Worm (Caenorhabditis elegans) whole organism, L2 larva: ENCODE data around the gene eri-9.

Source experiments
- C34F6.9 ChIP-seq: fragments of 150-350 bp; optimal IDR thresholded peaks from 2 replicates; lab custom pipeline; 2014; ENCODE audit warnings: missing biosample characterization, missing genetic modification characterization
- R02D3.7 ChIP-seq: fragments of 150-350 bp; optimal IDR thresholded peaks from 2 replicates; lab custom pipeline; 2014; ENCODE audit warnings: missing biosample characterization, missing genetic modification characterization
- alr-1 ChIP-seq: fragments of 150-350 bp; optimal IDR thresholded peaks from 2 replicates; lab custom pipeline; 2014; ENCODE audit warnings: missing biosample characterization, missing genetic modification characterization
- aly-2 ChIP-seq: fragments of 150-350 bp; optimal IDR thresholded peaks from 2 replicates; lab custom pipeline; 2014; ENCODE audit warnings: missing biosample characterization, missing genetic modification characterization
- blmp-1 ChIP-seq: sonication (generic microtip); optimal IDR thresholded peaks from 2 replicates; lab custom pipeline; 2017; ENCODE audit warnings: missing genetic modification characterization, mild to moderate bottlenecking, missing compliant biosample characterization, antibody characterized with exemption, moderate library complexity; ENCODE audit not compliant: insufficient read depth
- ceh-16 ChIP-seq: fragments of 150-350 bp; optimal IDR thresholded peaks from 2 replicates; lab custom pipeline; 2014; ENCODE audit warnings: missing biosample characterization, missing genetic modification characterization
- dmd-4 ChIP-seq: sonication (generic microtip); optimal IDR thresholded peaks from 2 replicates; lab custom pipeline; 2017; ENCODE audit warnings: missing biosample characterization, missing genetic modification characterization
- egl-27 ChIP-seq: sonication (generic microtip); optimal IDR thresholded peaks from 3 replicates; lab custom pipeline; 2017; ENCODE audit warnings: missing biosample characterization, missing genetic modification reagents, missing genetic modification characterization
- elt-1 ChIP-seq: fragments of 150-350 bp; optimal IDR thresholded peaks from 2 replicates; lab custom pipeline; 2014; ENCODE audit warnings: missing biosample characterization, missing genetic modification characterization
- fos-1 ChIP-seq: fragments of 150-350 bp; optimal IDR thresholded peaks from 2 replicates; lab custom pipeline; 2014; ENCODE audit warnings: missing biosample characterization, missing genetic modification characterization
- gmeb-1 ChIP-seq: fragments of 150-350 bp; optimal IDR thresholded peaks from 2 replicates; lab custom pipeline; 2014; ENCODE audit warnings: missing biosample characterization, missing genetic modification characterization
- lin-11 ChIP-seq: fragments of 150-350 bp; sonication (generic microtip); optimal IDR thresholded peaks from 2 replicates; lab custom pipeline; 2014; ENCODE audit warnings: missing biosample characterization, missing genetic modification characterization, inconsistent platforms, mixed read lengths
- lin-39 ChIP-seq: fragments of 150-350 bp; optimal IDR thresholded peaks from 2 replicates; lab custom pipeline; 2014; ENCODE audit warnings: missing biosample characterization, missing genetic modification reagents, missing genetic modification characterization
- mab-5 ChIP-seq: fragments of 150-350 bp; optimal IDR thresholded peaks from 2 replicates; lab custom pipeline; 2014; ENCODE audit warnings: missing biosample characterization, missing genetic modification characterization
- mbf-1 ChIP-seq: sonication (generic microtip); optimal IDR thresholded peaks from 2 replicates; lab custom pipeline; 2017; ENCODE audit warnings: missing biosample characterization, missing genetic modification characterization
- mdl-1 ChIP-seq, 2 experiments: fragments of 150-350 bp in 1 of 2; sonication (generic microtip) in 1 of 2; optimal IDR thresholded peaks; 2 replicates each; lab custom pipeline; 2017; ENCODE audit warnings: missing biosample characterization in 2 of 2, missing genetic modification characterization in 2 of 2
- nhr-10 ChIP-seq: sonication (generic microtip); optimal IDR thresholded peaks from 2 replicates; lab custom pipeline; 2017; ENCODE audit warnings: missing biosample characterization, missing genetic modification characterization
- nhr-11 ChIP-seq: fragments of 150-350 bp; optimal IDR thresholded peaks from 2 replicates; lab custom pipeline; 2014; ENCODE audit warnings: missing biosample characterization, missing genetic modification characterization
- nhr-12 ChIP-seq: fragments of 150-350 bp; optimal IDR thresholded peaks from 2 replicates; lab custom pipeline; 2014; ENCODE audit warnings: missing biosample characterization, missing genetic modification characterization
- nhr-23 ChIP-seq: fragments of 150-350 bp; optimal IDR thresholded peaks from 2 replicates; lab custom pipeline; 2014; ENCODE audit warnings: missing biosample characterization, missing genetic modification reagents, missing genetic modification characterization
- nhr-237 ChIP-seq: fragments of 150-350 bp; optimal IDR thresholded peaks from 2 replicates; lab custom pipeline; 2014; ENCODE audit warnings: missing biosample characterization, missing genetic modification characterization
- nhr-6 ChIP-seq: fragments of 150-350 bp; optimal IDR thresholded peaks from 2 replicates; lab custom pipeline; 2014; ENCODE audit warnings: missing biosample characterization, missing genetic modification characterization
- sma-3 ChIP-seq: sonication (generic microtip); optimal IDR thresholded peaks from 2 replicates; lab custom pipeline; 2016; ENCODE audit warnings: missing genetic modification reagents, missing genetic modification characterization, missing compliant biosample characterization
- snpc-4 ChIP-seq: fragments of 150-350 bp; optimal IDR thresholded peaks from 2 replicates; lab custom pipeline; 2014; ENCODE audit warnings: missing biosample characterization, missing genetic modification characterization
- unc-39 ChIP-seq: fragments of 150-350 bp; optimal IDR thresholded peaks from 2 replicates; lab custom pipeline; 2014; ENCODE audit warnings: missing biosample characterization, missing genetic modification characterization
- unc-55 ChIP-seq: fragments of 150-350 bp; sonication (generic microtip); optimal IDR thresholded peaks from 3 replicates; lab custom pipeline; 2014; ENCODE audit warnings: missing biosample characterization, missing genetic modification reagents, missing genetic modification characterization
- unc-62 ChIP-seq: fragments of 150-350 bp; optimal IDR thresholded peaks from 2 replicates; lab custom pipeline; 2014; ENCODE audit warnings: missing biosample characterization, missing genetic modification reagents, missing genetic modification characterization
- zag-1 ChIP-seq: fragments of 150-350 bp; optimal IDR thresholded peaks from 2 replicates; lab custom pipeline; 2014; ENCODE audit warnings: missing biosample characterization, missing genetic modification characterization
- ztf-11 ChIP-seq: sonication (generic microtip); optimal IDR thresholded peaks from 2 replicates; lab custom pipeline; 2017; ENCODE audit warnings: missing biosample characterization, missing genetic modification characterization
- ztf-4 ChIP-seq: fragments of 150-350 bp; optimal IDR thresholded peaks from 2 replicates; lab custom pipeline; 2014; ENCODE audit warnings: missing biosample characterization, missing genetic modification characterization

The eri-9 gene

ce11 chrIII:4932203-4932699 is at the start of gene eri-9, which contains the start of gene C26E6.12:
TSS of gene eri-9 (plus strand) at chrIII:4932450.
TSS of gene C26E6.12 (minus strand) at chrIII:4932253.
- TF ChIP-seq R02D3.7 (tag; lab: Kevin White, UChicago) (no peak), snpc-4 (tag; lab: Kevin White, UChicago) (no peak), nhr-23 (tag; lab: Kevin White, UChicago) (no peak), mab-5 (tag; lab: Kevin White, UChicago) (no peak), sma-3 (no peak), lin-39 (no peak), mbf-1 (tag; lab: Kevin White, UChicago) (no peak), zag-1 (tag; lab: Kevin White, UChicago) (no peak), ztf-4 (tag; lab: Kevin White, UChicago) (no peak), dmd-4 (tag; lab: Kevin White, UChicago) (no peak), unc-62 (GFP tag; lab: Kevin White, UChicago) (no peak), C34F6.9 (tag; lab: Kevin White, UChicago) (no peak), nhr-6 (tag; lab: Kevin White, UChicago) (no peak)

DNA sequence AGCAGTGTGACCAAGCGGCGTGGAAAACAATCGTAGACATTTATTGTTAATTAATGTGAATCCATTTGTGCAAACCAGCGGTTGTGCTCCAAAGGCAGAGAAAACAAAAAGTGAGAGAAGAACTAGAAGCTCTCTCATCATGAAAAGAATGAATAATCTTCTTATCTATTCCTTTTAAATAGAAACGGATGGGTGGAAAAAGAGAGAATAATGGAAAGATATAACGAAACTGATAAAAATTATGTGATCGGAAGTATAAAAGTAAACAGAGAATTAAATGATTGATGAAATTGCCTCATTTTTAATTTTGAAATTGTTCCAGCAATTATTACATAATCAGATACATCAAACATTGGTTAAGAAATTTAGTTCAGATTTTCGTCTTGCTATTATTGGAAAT is 48.8 kb upstream of the eri-9 start, which contains the start of gene clec-5:
Gene clec-5 (minus strand): TSS at position 178 of the 400 bp plus-strand sequence.
- TF ChIP-seq fos-1 (tag; lab: Kevin White, UChicago) (peak; percentile 77), lin-11 (tag; lab: Kevin White, UChicago) (no peak)

DNA sequence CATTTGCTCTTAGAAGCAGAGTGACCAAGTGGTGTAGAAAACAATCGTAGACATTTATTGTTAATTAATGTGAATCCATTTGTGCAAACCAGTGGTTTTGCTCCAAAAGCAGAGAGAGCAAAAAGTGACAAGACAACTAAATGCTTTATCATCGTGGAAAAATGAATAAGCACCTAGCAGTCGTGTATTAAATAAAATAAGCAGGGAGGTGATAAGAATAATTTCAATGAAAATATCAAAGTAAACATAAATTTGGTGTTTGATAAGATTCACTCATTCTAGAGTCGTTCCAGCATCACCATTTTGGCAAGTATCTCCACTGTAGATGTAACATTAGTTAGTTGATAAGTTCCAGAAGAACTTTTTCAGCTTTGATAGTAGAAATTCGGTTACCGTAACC is 45.0 kb upstream of the eri-9 start, which contains the start of gene clec-6:
Gene clec-6 (minus strand): TSS at position 154 of the 400 bp plus-strand sequence.
- TF ChIP-seq fos-1 (tag; lab: Kevin White, UChicago) (peak; percentile 84), unc-55 (GFP tag; lab: Kevin White, UChicago) (no peak)

DNA sequence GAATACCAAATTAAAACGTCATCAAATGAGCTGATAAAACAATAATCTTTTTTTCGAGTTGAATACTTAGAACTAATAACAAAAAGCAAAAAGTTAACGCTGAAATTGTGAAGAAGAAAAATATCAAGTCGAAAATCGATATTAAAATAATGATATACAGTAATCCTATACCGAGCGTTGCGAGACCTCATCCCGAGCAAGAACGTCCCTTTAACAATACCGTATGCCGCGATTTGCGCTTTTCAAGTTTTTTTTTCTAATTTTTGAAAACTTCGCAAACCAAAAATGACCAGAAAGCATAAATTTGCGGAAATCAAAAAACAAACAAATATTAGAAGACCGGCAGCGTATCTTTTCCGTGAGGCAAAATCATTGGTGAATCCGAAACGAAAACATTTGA is 41.3 kb upstream of the eri-9 start, which contains the start of gene F26F4.5:
Gene F26F4.5 (minus strand): TSS at position 256 of the 400 bp plus-strand sequence.
- no peak for TF ChIP-seq ceh-16 (tag; lab: Kevin White, UChicago)
- no peak for TF ChIP-seq sma-3
- no peak for TF ChIP-seq nhr-12 (tag; lab: Kevin White, UChicago)
- no peak for TF ChIP-seq ztf-11
- no peak for TF ChIP-seq mab-5 (tag; lab: Kevin White, UChicago)
- TF ChIP-seq egl-27, result no peak
- TF ChIP-seq gmeb-1 (tag; lab: Kevin White, UChicago), result no peak
- TF ChIP-seq alr-1 (tag; lab: Kevin White, UChicago), result no peak
- TF ChIP-seq elt-1, result no peak
- no peak for TF ChIP-seq nhr-6 (tag; lab: Kevin White, UChicago)
- no peak for TF ChIP-seq R02D3.7 (tag; lab: Kevin White, UChicago)
- TF ChIP-seq C34F6.9 (tag; lab: Kevin White, UChicago), result no peak
- TF ChIP-seq nhr-11, result no peak
- TF ChIP-seq unc-62 (GFP tag; lab: Kevin White, UChicago), result no peak
- no peak for TF ChIP-seq mdl-1 (tag; optimal IDR thresholded peaks at IDR 0.05; lab: Kevin White, UChicago)
- TF ChIP-seq, all 48 proteins: peak for 0

DNA sequence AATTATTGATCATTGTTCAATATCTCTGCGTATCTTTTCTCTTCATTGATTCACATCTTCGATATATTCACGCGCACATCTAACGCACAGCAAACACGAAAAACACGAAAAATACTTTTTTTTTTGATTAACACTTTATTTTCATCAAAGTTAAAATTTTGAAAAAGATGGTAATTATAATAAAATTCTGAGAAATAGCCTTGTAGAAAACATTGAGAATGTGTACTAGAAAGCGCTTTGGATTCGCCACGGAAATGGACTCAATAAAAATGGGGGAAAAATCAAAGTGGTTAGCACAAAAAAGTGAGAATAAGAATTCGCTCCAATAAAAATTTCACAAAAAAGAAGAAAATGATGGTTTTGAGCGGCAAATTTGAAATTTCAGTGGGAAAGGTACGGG is 38.7 kb upstream of the eri-9 start, which contains the start of gene F26F4.6:
Gene F26F4.6 (minus strand): TSS at position 101 of the 400 bp plus-strand sequence.
- TF ChIP-seq elt-1 (no peak), mbf-1 (tag; lab: Kevin White, UChicago) (no peak), unc-39 (tag; lab: Kevin White, UChicago) (no peak), nhr-10 (tag; lab: Kevin White, UChicago) (no peak), nhr-237 (no peak), ztf-11 (no peak), nhr-23 (tag; lab: Kevin White, UChicago) (no peak), ztf-4 (tag; lab: Kevin White, UChicago) (no peak), blmp-1 (no peak), lin-11 (tag; lab: Kevin White, UChicago) (no peak), fos-1 (tag; lab: Kevin White, UChicago) (no peak), aly-2 (no peak)
- TF ChIP-seq, all 48 proteins: peak for 0

ce11 chrIII:4895313-4895712 is 36.9 kb upstream of the eri-9 start:
- TF ChIP-seq mbf-1 (tag; lab: Kevin White, UChicago), result no peak
- TF ChIP-seq elt-1, result no peak
